Fruit fly (Drosophila melanogaster) whole organism, embryonic: Measurements from ENCODE around the gene CG16985.
A peak's percentile ranks its signal among the peaks of the same experiment; 100 is the strongest.

Experiments used
- Ada2b ChIP-seq: fragments of 200-800 bp; sonication (Bioruptor generic); IDR thresholded peaks from 2 replicates; pipeline ENCODE4 v1.3.6; 2022; ENCODE audit warnings: missing biosample characterization, missing genetic modification characterization
- Adf1 ChIP-seq: fragments of 200-800 bp; sonication (Bioruptor generic); IDR thresholded peaks from 2 replicates; pipeline ENCODE4 v1.3.6; 2022; ENCODE audit warnings: missing biosample characterization, missing genetic modification characterization
- Bgb ChIP-seq: fragments of 200-800 bp; sonication (Bioruptor generic); IDR thresholded peaks from 2 replicates; pipeline ENCODE4 v1.3.6; 2022; ENCODE audit warnings: missing biosample characterization, missing genetic modification characterization; ENCODE audit not compliant: partially characterized antibody
- C15 ChIP-seq: fragments of 200-800 bp; sonication (Bioruptor generic); IDR thresholded peaks from 3 replicates; pipeline ENCODE4 v1.3.6; 2022; ENCODE audit warnings: missing biosample characterization, missing genetic modification characterization
- CG10267 ChIP-seq: fragments of 200-800 bp; sonication (Bioruptor generic); optimal IDR thresholded peaks from 2 replicates; lab custom pipeline; 2018; ENCODE audit warnings: missing biosample characterization, mild to moderate bottlenecking, missing genetic modification characterization, moderate library complexity
- CG10462 ChIP-seq: fragments of 200-800 bp; sonication (Bioruptor generic); optimal IDR thresholded peaks from 2 replicates; lab custom pipeline; 2016; ENCODE audit warnings: missing biosample characterization, missing genetic modification characterization
- CG13424 ChIP-seq: fragments of 200-800 bp; sonication (Bioruptor generic); optimal IDR thresholded peaks from 2 replicates; lab custom pipeline; 2019; ENCODE audit warnings: missing biosample characterization, mild to moderate bottlenecking, missing genetic modification characterization, moderate library complexity
- CG17829 ChIP-seq: fragments of 200-800 bp; optimal IDR thresholded peaks from 2 replicates; lab custom pipeline; 2019; ENCODE audit warnings: missing biosample characterization, mild to moderate bottlenecking, missing genetic modification characterization, moderate library complexity
- CG2678 ChIP-seq: fragments of 200-800 bp; sonication (Bioruptor generic); optimal IDR thresholded peaks from 3 replicates; lab custom pipeline; 2019; ENCODE audit warnings: missing biosample characterization, mild to moderate bottlenecking, missing genetic modification characterization, moderate library complexity
- CG2875 ChIP-seq: fragments of 200-800 bp; sonication (Bioruptor generic); optimal IDR thresholded peaks from 2 replicates; lab custom pipeline; 2017; ENCODE audit warnings: missing biosample characterization, mild to moderate bottlenecking, missing genetic modification characterization, missing genetic modification reagents
- CG3163 ChIP-seq: fragments of 200-800 bp; sonication (Bioruptor generic); optimal IDR thresholded peaks from 3 replicates; lab custom pipeline; 2016; ENCODE audit warnings: missing biosample characterization, missing genetic modification characterization
- CG32772 ChIP-seq: fragments of 200-800 bp; sonication (Bioruptor generic); IDR thresholded peaks from 2 replicates; pipeline ENCODE4 v1.3.6; 2022; ENCODE audit warnings: missing biosample characterization, missing genetic modification characterization
- CG4730 ChIP-seq: fragments of 200-800 bp; sonication (Bioruptor generic); IDR thresholded peaks from 2 replicates; pipeline ENCODE4 v1.3.6; 2022; ENCODE audit warnings: missing biosample characterization, missing genetic modification characterization
- CG7357 ChIP-seq: fragments of 200-800 bp; sonication (Bioruptor generic); IDR thresholded peaks from 3 replicates; pipeline ENCODE4 v1.3.6; 2022; ENCODE audit warnings: missing biosample characterization, missing genetic modification characterization
- CG7556 ChIP-seq: fragments of 200-800 bp; sonication (Bioruptor generic); optimal IDR thresholded peaks from 2 replicates; lab custom pipeline; 2017; ENCODE audit warnings: missing biosample characterization, mild to moderate bottlenecking, missing genetic modification characterization
- CG7987 ChIP-seq: fragments of 200-800 bp; sonication (Bioruptor generic); optimal IDR thresholded peaks from 2 replicates; lab custom pipeline; 2018; ENCODE audit warnings: missing biosample characterization, mild to moderate bottlenecking, missing genetic modification characterization, moderate library complexity
- CG9797 ChIP-seq: fragments of 200-800 bp; sonication (Bioruptor generic); optimal IDR thresholded peaks from 3 replicates; lab custom pipeline; 2018; ENCODE audit warnings: missing biosample characterization, mild to moderate bottlenecking, missing genetic modification characterization
- D ChIP-seq, 2 experiments: fragments of 200-800 bp in 1 of 2; fragments of >200 bp in 1 of 2; sonication (Bioruptor generic) in 1 of 2; optimal IDR thresholded peaks; 2 replicates in 1 of 2; 3 replicates in 1 of 2; lab custom pipeline; 2017; ENCODE audit warnings: mild to moderate bottlenecking in 1 of 2, missing biosample characterization in 1 of 2, missing genetic modification characterization in 1 of 2, missing genetic modification reagents in 1 of 2
- Dek ChIP-seq: fragments of 200-800 bp; sonication (Bioruptor generic); optimal IDR thresholded peaks from 3 replicates; lab custom pipeline; 2019; ENCODE audit warnings: missing biosample characterization, mild to moderate bottlenecking, missing genetic modification characterization, moderate library complexity
- Dip2 ChIP-seq: fragments of 200-800 bp; sonication (Bioruptor generic); IDR thresholded peaks from 2 replicates; pipeline ENCODE4 v1.3.6; 2022; ENCODE audit warnings: missing biosample characterization, missing genetic modification characterization
- H15 ChIP-seq: fragments of 200-800 bp; sonication (Bioruptor generic); IDR thresholded peaks from 3 replicates; pipeline ENCODE4 v1.3.6; 2022; ENCODE audit warnings: missing biosample characterization, missing genetic modification characterization
- H2.0 ChIP-seq: fragments of 200-800 bp; sonication (Bioruptor generic); IDR thresholded peaks from 2 replicates; pipeline ENCODE4 v1.3.6; 2022; ENCODE audit warnings: missing biosample characterization, missing genetic modification characterization
- Meics ChIP-seq: fragments of 200-800 bp; sonication (Bioruptor generic); optimal IDR thresholded peaks from 2 replicates; lab custom pipeline; 2017; ENCODE audit warnings: missing biosample characterization, mild to moderate bottlenecking, missing genetic modification characterization
- Ravus ChIP-seq: fragments of 200-800 bp; sonication (Bioruptor generic); IDR thresholded peaks from 2 replicates; pipeline ENCODE4 v1.3.6; 2022; ENCODE audit warnings: missing biosample characterization, missing genetic modification characterization
- Rx ChIP-seq: fragments of 200-800 bp; sonication (Bioruptor generic); IDR thresholded peaks from 2 replicates; pipeline ENCODE4 v1.3.6; 2022; ENCODE audit warnings: missing biosample characterization, missing genetic modification characterization
- Sin3A ChIP-seq: fragments of >200 bp; optimal IDR thresholded peaks from 2 replicates; lab custom pipeline; 2018
- Six4 ChIP-seq: fragments of 200-800 bp; sonication (Bioruptor generic); optimal IDR thresholded peaks from 2 replicates; lab custom pipeline; 2016; ENCODE audit warnings: missing biosample characterization, missing genetic modification characterization
- Sry-δ ChIP-seq: fragments of 200-800 bp; sonication (Bioruptor generic); optimal IDR thresholded peaks from 2 replicates; lab custom pipeline; 2016; ENCODE audit warnings: missing biosample characterization, missing genetic modification characterization
- YL-1 ChIP-seq: fragments of 200-800 bp; sonication (Bioruptor generic); optimal IDR thresholded peaks from 3 replicates; lab custom pipeline; 2017; ENCODE audit warnings: missing biosample characterization, mild to moderate bottlenecking, missing genetic modification characterization
- ase ChIP-seq: fragments of 200-800 bp; sonication (Bioruptor generic); IDR thresholded peaks from 3 replicates; pipeline ENCODE4 v1.3.6; 2022; ENCODE audit warnings: missing biosample characterization, missing genetic modification characterization
- chn ChIP-seq: fragments of 200-800 bp; sonication (Bioruptor generic); optimal IDR thresholded peaks from 2 replicates; lab custom pipeline; 2016; ENCODE audit warnings: missing biosample characterization, missing genetic modification characterization
- danr ChIP-seq: fragments of 200-800 bp; sonication (Bioruptor generic); IDR thresholded peaks from 2 replicates; pipeline ENCODE4 v1.3.6; 2022; ENCODE audit warnings: missing biosample characterization, missing genetic modification characterization
- gce ChIP-seq: fragments of 200-800 bp; sonication (Bioruptor generic); IDR thresholded peaks from 3 replicates; pipeline ENCODE4 v1.3.6; 2022; ENCODE audit warnings: missing biosample characterization, missing genetic modification characterization
- grn ChIP-seq: fragments of 200-800 bp; sonication (Bioruptor generic); optimal IDR thresholded peaks from 3 replicates; lab custom pipeline; 2017; ENCODE audit warnings: missing biosample characterization, missing genetic modification characterization
- ham ChIP-seq: fragments of 200-800 bp; sonication (Bioruptor generic); IDR thresholded peaks from 2 replicates; pipeline ENCODE4 v1.3.6; 2022; ENCODE audit warnings: missing biosample characterization, missing genetic modification characterization
- hb ChIP-seq: fragments of 200-800 bp; sonication (Bioruptor generic); IDR thresholded peaks from 3 replicates; pipeline ENCODE4 v1.3.6; 2022; ENCODE audit warnings: missing biosample characterization, missing genetic modification characterization; ENCODE audit not compliant: partially characterized antibody
- knrl ChIP-seq: fragments of 200-800 bp; sonication (Bioruptor generic); IDR thresholded peaks from 3 replicates; pipeline ENCODE4 v1.3.6; 2022; ENCODE audit warnings: missing biosample characterization, missing genetic modification characterization; ENCODE audit not compliant: partially characterized antibody
- lbe ChIP-seq: fragments of 200-800 bp; sonication (Bioruptor generic); optimal IDR thresholded peaks from 2 replicates; lab custom pipeline; 2016; ENCODE audit warnings: missing biosample characterization, mild to moderate bottlenecking, missing genetic modification characterization
- luna ChIP-seq: fragments of 200-800 bp; sonication (Bioruptor generic); optimal IDR thresholded peaks from 2 replicates; lab custom pipeline; 2016; ENCODE audit warnings: missing biosample characterization, missing genetic modification characterization
- org-1 ChIP-seq: fragments of 200-800 bp; sonication (Bioruptor generic); optimal IDR thresholded peaks from 2 replicates; lab custom pipeline; 2017; ENCODE audit warnings: missing biosample characterization, missing genetic modification characterization
- p53 ChIP-seq: fragments of 200-800 bp; sonication (Bioruptor generic); optimal IDR thresholded peaks from 2 replicates; lab custom pipeline; 2016; ENCODE audit warnings: missing biosample characterization, missing genetic modification characterization
- ranshi ChIP-seq: fragments of 200-800 bp; sonication (Bioruptor generic); IDR thresholded peaks from 2 replicates; pipeline ENCODE4 v1.3.6; 2022; ENCODE audit warnings: missing biosample characterization, missing genetic modification characterization
- ro ChIP-seq: fragments of 200-800 bp; sonication (Bioruptor generic); IDR thresholded peaks from 2 replicates; pipeline ENCODE4 v1.3.6; 2022; ENCODE audit warnings: missing biosample characterization, missing genetic modification characterization
- sim ChIP-seq: fragments of 200-800 bp; sonication (Bioruptor generic); IDR thresholded peaks from 2 replicates; pipeline ENCODE4 v1.3.6; 2022; ENCODE audit warnings: missing biosample characterization, missing genetic modification characterization
- slou ChIP-seq: fragments of 200-800 bp; sonication (Bioruptor generic); optimal IDR thresholded peaks from 3 replicates; lab custom pipeline; 2016; ENCODE audit warnings: missing biosample characterization, missing genetic modification characterization
- sob ChIP-seq: fragments of 200-800 bp; sonication (Bioruptor generic); IDR thresholded peaks from 2 replicates; pipeline ENCODE4 v1.3.6; 2022; ENCODE audit warnings: missing biosample characterization, missing genetic modification characterization
- ttk ChIP-seq: fragments of 200-800 bp; sonication (Bioruptor generic); IDR thresholded peaks from 2 replicates; pipeline ENCODE4 v2.1.2; 2022; ENCODE audit warnings: missing biosample characterization, missing genetic modification characterization
- tx ChIP-seq: fragments of 200-800 bp; sonication (Bioruptor generic); optimal IDR thresholded peaks from 2 replicates; lab custom pipeline; 2016; ENCODE audit warnings: missing biosample characterization, missing genetic modification characterization
- vfl ChIP-seq: fragments of 200-800 bp; sonication (Bioruptor generic); optimal IDR thresholded peaks from 2 replicates; lab custom pipeline; 2016; ENCODE audit warnings: missing biosample characterization, missing genetic modification characterization
- z ChIP-seq: fragments of 200-800 bp; sonication (Bioruptor generic); IDR thresholded peaks from 3 replicates; pipeline ENCODE4 v1.3.6; 2022; ENCODE audit warnings: missing biosample characterization, missing genetic modification characterization
- zfh2 ChIP-seq: fragments of 200-800 bp; sonication (Bioruptor generic); optimal IDR thresholded peaks from 2 replicates; lab custom pipeline; 2016; ENCODE audit warnings: missing biosample characterization, missing genetic modification characterization

The CG16985 gene

DNA sequence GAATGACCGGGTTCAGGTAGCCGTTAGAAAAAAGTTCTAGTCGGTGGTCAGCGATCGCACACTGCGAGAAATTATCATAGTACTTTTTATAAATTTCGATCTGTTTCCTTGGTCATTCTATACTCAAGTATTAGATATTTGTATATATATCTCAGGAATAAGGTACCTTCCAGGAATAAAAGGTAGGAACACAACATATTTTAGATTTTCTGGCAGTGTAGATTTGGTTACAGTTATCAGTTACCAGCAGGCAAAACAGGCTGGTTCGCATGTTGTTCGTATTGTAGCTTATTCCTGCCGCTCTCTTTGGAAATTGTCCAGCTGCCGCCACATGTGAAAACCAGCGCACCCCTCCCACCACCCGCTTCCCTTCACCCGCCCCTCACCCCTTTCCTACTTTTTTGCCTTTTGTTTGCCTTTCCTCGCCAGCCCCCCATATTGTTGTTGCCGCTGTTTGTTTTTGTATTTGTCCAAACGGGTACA lies 17.7 kb upstream of the CG16985 start:
- peak; percentile 86 for TF ChIP-seq Meics (GFP tag; lab: Kevin White, UChicago)
- TF ChIP-seq H15 (GFP tag; lab: Robert Waterston, UW) = peak; percentile 72
- peak; percentile 92 for TF ChIP-seq ranshi (GFP tag; lab: Robert Waterston, UW)
- peak; percentile 70; the same call in 1 of the 2 replicates for TF ChIP-seq ttk (GFP tag; lab: Robert Waterston, UW)
- peak; percentile 82 for TF ChIP-seq Rx (GFP tag; lab: Robert Waterston, UW)
- peak; percentile 81; the same call in 2 of the 3 replicates for TF ChIP-seq ase (GFP tag; lab: Robert Waterston, UW)
- TF ChIP-seq tx (GFP tag; lab: Kevin White, UChicago) = peak; percentile 38
- no peak for TF ChIP-seq Dip2 (GFP tag; lab: Robert Waterston, UW)
- TF ChIP-seq ham (GFP tag; lab: Robert Waterston, UW) = peak; percentile 59; the same call in 1 of the 2 replicates
- no peak for TF ChIP-seq knrl (GFP tag; lab: Robert Waterston, UW)
- peak; percentile 71; the same call in 1 of the 2 replicates for TF ChIP-seq sim (GFP tag; lab: Robert Waterston, UW)
- peak; percentile 53; the same call in 1 of the 3 replicates for TF ChIP-seq z (GFP tag; lab: Robert Waterston, UW)
- TF ChIP-seq p53 (GFP tag; lab: Kevin White, UChicago) = no peak
- TF ChIP-seq danr (GFP tag; lab: Robert Waterston, UW) = peak; percentile 82
- TF ChIP-seq CG3163 (GFP tag; lab: Kevin White, UChicago) = no peak
- peak; percentile 81 for TF ChIP-seq org-1
- TF ChIP-seq Six4 (GFP tag; lab: Kevin White, UChicago) = peak; percentile 72
- TF ChIP-seq CG32772 (GFP tag; lab: Robert Waterston, UW) = peak; percentile 71
- TF ChIP-seq gce (GFP tag; lab: Robert Waterston, UW) = peak; percentile 65; the same call in 1 of the 3 replicates
- TF ChIP-seq zfh2 (GFP tag; lab: Kevin White, UChicago) = peak; percentile 64
- peak; percentile 76 for TF ChIP-seq chn (GFP tag; lab: Kevin White, UChicago)
- TF ChIP-seq CG7987 (GFP tag; lab: Kevin White, UChicago) = peak; percentile 44
- no peak for TF ChIP-seq lbe
- TF ChIP-seq grn (GFP tag; lab: Kevin White, UChicago) = peak; percentile 57
- peak; percentile 70 for TF ChIP-seq CG10462
- TF ChIP-seq C15 (GFP tag; lab: Robert Waterston, UW) = no peak
- peak; percentile 82 for TF ChIP-seq CG10267
- peak; percentile 13 for TF ChIP-seq luna (GFP tag; lab: Kevin White, UChicago)
- TF ChIP-seq ro (GFP tag; lab: Robert Waterston, UW) = 0 out of 2 replicates have a peak, but pooled peaks have one; percentile 24
- peak; percentile 90 for TF ChIP-seq CG2678 (tag; lab: Kevin White, UChicago)
- peak; percentile 81 for TF ChIP-seq CG2875
- TF ChIP-seq Bgb (GFP tag; lab: Robert Waterston, UW) = no peak
- TF ChIP-seq CG7357 (GFP tag; lab: Robert Waterston, UW) = 0 out of 3 replicates have a peak, but pooled peaks have one; percentile 42
- peak; percentile 45 for TF ChIP-seq YL-1 (GFP tag; lab: Kevin White, UChicago)
- TF ChIP-seq Ada2b (GFP tag; lab: Robert Waterston, UW) = peak; percentile 87
- peak; percentile 8 for TF ChIP-seq vfl
- peak; percentile 69 for TF ChIP-seq slou (GFP tag; lab: Kevin White, UChicago)
- TF ChIP-seq Sin3A (lab: Kevin White, UChicago) = no peak
- TF ChIP-seq Sry-δ (GFP tag; lab: Kevin White, UChicago) = peak; percentile 33
- no peak for TF ChIP-seq CG9797 (GFP tag; lab: Kevin White, UChicago)
- peak; percentile 86 for TF ChIP-seq CG13424 (tag; lab: Kevin White, UChicago)
- peak; percentile 53 for TF ChIP-seq Dek (tag; lab: Kevin White, UChicago)
- peak; percentile 62; the same call in 1 of the 2 replicates for TF ChIP-seq CG4730 (GFP tag; lab: Robert Waterston, UW)
- TF ChIP-seq Adf1 (GFP tag; lab: Robert Waterston, UW) = peak; percentile 69
- peak; percentile 86 for TF ChIP-seq CG7556 (GFP tag; lab: Kevin White, UChicago)
- no peak for TF ChIP-seq hb (GFP tag; lab: Robert Waterston, UW)
- peak; percentile 59 for TF ChIP-seq Ravus (GFP tag; lab: Robert Waterston, UW)
- peak; percentile 91 for TF ChIP-seq H2.0 (GFP tag; lab: Robert Waterston, UW)
- TF ChIP-seq D (optimal IDR thresholded peaks at IDR 0.05; lab: Kevin White, UChicago) = no peak
- peak; percentile 84 for TF ChIP-seq D (GFP tag; optimal IDR thresholded peaks at IDR 0.05; lab: Kevin White, UChicago)
- TF ChIP-seq CG17829 (tag; lab: Kevin White, UChicago) = peak; percentile 86
- TF ChIP-seq sob (GFP tag; lab: Robert Waterston, UW) = peak; percentile 74
